Fruit fly (Drosophila melanogaster): Measurements from ENCODE around the gene CG17650.

DNA sequence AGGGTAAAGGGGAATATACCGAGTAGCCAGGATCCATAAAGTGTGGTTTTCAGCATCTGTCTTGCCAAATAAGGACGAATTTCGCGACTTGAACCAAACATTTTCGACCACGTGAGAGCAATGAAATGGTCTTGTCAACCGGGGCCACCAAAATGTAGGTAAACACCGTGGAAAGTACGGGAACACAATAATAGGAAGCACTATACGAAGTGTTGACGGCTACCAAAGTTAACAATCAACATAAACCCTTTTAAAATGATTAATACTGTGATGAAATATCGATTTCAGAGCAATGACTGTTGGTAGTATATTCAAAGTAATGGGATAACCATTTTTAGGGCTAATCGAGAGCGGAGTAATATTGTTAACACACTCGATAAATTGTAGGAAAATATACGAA lies 34.3 kb upstream of the CG17650 start, which contains the start of gene Gr22b:
- TF ChIP-seq psq (optimal IDR thresholded peaks at IDR 0.05) (no peak), Sin3A (optimal IDR thresholded peaks at IDR 0.05) (no peak), insv (optimal IDR thresholded peaks at IDR 0.05) (no peak), Myc (optimal IDR thresholded peaks at IDR 0.05) (no peak), ttk (optimal IDR thresholded peaks at IDR 0.05) (no peak)

Measured in Kc167 (cell line).